Worm (Caenorhabditis elegans) whole organism, L3 larva: ENCODE results near the gene mks-5.

ENCODE experiments used
- R02D3.7 ChIP-seq: fragments of 150-350 bp; optimal IDR thresholded peaks from 2 replicates; lab custom pipeline; 2014; ENCODE audit warnings: missing biosample characterization, missing genetic modification characterization
- ZK546.5 ChIP-seq: sonication (generic microtip); optimal IDR thresholded peaks from 2 replicates; lab custom pipeline; 2017; ENCODE audit warnings: missing biosample characterization, missing genetic modification characterization
- aly-2 ChIP-seq: fragments of 150-350 bp; optimal IDR thresholded peaks from 2 replicates; lab custom pipeline; 2014; ENCODE audit warnings: missing biosample characterization, missing genetic modification characterization
- ama-1 ChIP-seq: fragments of 150-350 bp; optimal IDR thresholded peaks from 2 replicates; lab custom pipeline; 2018
- ceh-16 ChIP-seq: sonication (generic microtip); optimal IDR thresholded peaks from 2 replicates; lab custom pipeline; 2017; ENCODE audit warnings: missing biosample characterization, missing genetic modification characterization
- ceh-28 ChIP-seq: fragments of 150-350 bp; optimal IDR thresholded peaks from 2 replicates; lab custom pipeline; 2014; ENCODE audit warnings: missing biosample characterization, missing genetic modification reagents, missing genetic modification characterization
- ceh-82 ChIP-seq: fragments of 150-350 bp; optimal IDR thresholded peaks from 2 replicates; lab custom pipeline; 2014; ENCODE audit warnings: missing biosample characterization, missing genetic modification characterization
- ceh-9 ChIP-seq: sonication (generic microtip); optimal IDR thresholded peaks from 2 replicates; lab custom pipeline; 2018; ENCODE audit warnings: missing biosample characterization, missing genetic modification characterization
- daf-12 ChIP-seq: fragments of 150-350 bp; optimal IDR thresholded peaks from 2 replicates; lab custom pipeline; 2014; ENCODE audit warnings: missing biosample characterization, missing genetic modification reagents, missing genetic modification characterization
- egl-27 ChIP-seq: sonication (generic microtip); optimal IDR thresholded peaks from 4 replicates; lab custom pipeline; 2017; ENCODE audit warnings: missing biosample characterization, missing genetic modification reagents, missing genetic modification characterization
- elt-2 ChIP-seq: sonication (generic microtip); optimal IDR thresholded peaks from 2 replicates; lab custom pipeline; 2016; ENCODE audit warnings: missing genetic modification reagents, mild to moderate bottlenecking, missing genetic modification characterization, missing compliant biosample characterization
- elt-3 ChIP-seq, 3 experiments: fragments of 150-350 bp in 1 of 3; sonication (generic microtip) in 2 of 3; optimal IDR thresholded peaks; 2 replicates in 2 of 3; 4 replicates in 1 of 3; lab custom pipeline; 2014 to 2017; ENCODE audit warnings: missing biosample characterization in 3 of 3, missing genetic modification characterization in 3 of 3
- eor-1 ChIP-seq, 2 experiments: fragments of 150-350 bp; optimal IDR thresholded peaks; 2 replicates each; lab custom pipeline; 2014 to 2018; ENCODE audit warnings: missing biosample characterization in 2 of 2, missing genetic modification characterization in 2 of 2
- fkh-10 ChIP-seq: sonication (generic microtip); optimal IDR thresholded peaks from 2 replicates; lab custom pipeline; 2017; ENCODE audit warnings: missing biosample characterization, missing genetic modification reagents, missing genetic modification characterization
- fos-1 ChIP-seq: fragments of 150-350 bp; optimal IDR thresholded peaks from 2 replicates; lab custom pipeline; 2014; ENCODE audit warnings: missing biosample characterization, missing genetic modification characterization
- hmg-11 ChIP-seq: sonication (generic microtip); optimal IDR thresholded peaks from 2 replicates; lab custom pipeline; 2016; ENCODE audit warnings: missing genetic modification characterization, missing compliant biosample characterization
- lin-39 ChIP-seq: fragments of 150-350 bp; optimal IDR thresholded peaks from 2 replicates; lab custom pipeline; 2018; ENCODE audit warnings: missing biosample characterization, missing genetic modification reagents, missing genetic modification characterization
- lsy-12 ChIP-seq: sonication (generic microtip); optimal IDR thresholded peaks from 2 replicates; lab custom pipeline; 2016; ENCODE audit warnings: mild to moderate bottlenecking, missing genetic modification characterization, missing compliant biosample characterization
- mdl-1 ChIP-seq: fragments of 150-350 bp; optimal IDR thresholded peaks from 2 replicates; lab custom pipeline; 2014; ENCODE audit warnings: missing biosample characterization, missing genetic modification characterization
- mml-1 ChIP-seq: fragments of 150-350 bp; sonication (generic microtip); optimal IDR thresholded peaks from 3 replicates; lab custom pipeline; 2014; ENCODE audit warnings: missing biosample characterization, missing genetic modification characterization
- nfya-1 ChIP-seq: sonication (generic microtip); optimal IDR thresholded peaks from 2 replicates; lab custom pipeline; 2017; ENCODE audit warnings: missing genetic modification characterization, mild to moderate bottlenecking, missing compliant biosample characterization, antibody characterized with exemption, moderate library complexity; ENCODE audit not compliant: insufficient read depth
- nhr-12 ChIP-seq: fragments of 150-350 bp; optimal IDR thresholded peaks from 2 replicates; lab custom pipeline; 2014; ENCODE audit warnings: missing biosample characterization, missing genetic modification characterization
- nhr-23 ChIP-seq: fragments of 150-350 bp; optimal IDR thresholded peaks from 2 replicates; lab custom pipeline; 2014; ENCODE audit warnings: missing biosample characterization, missing genetic modification reagents, missing genetic modification characterization
- nhr-25 ChIP-seq: sonication (generic microtip); optimal IDR thresholded peaks from 2 replicates; lab custom pipeline; 2017; ENCODE audit warnings: missing biosample characterization, missing genetic modification characterization
- nhr-28 ChIP-seq: fragments of 150-350 bp; optimal IDR thresholded peaks from 2 replicates; lab custom pipeline; 2014; ENCODE audit warnings: missing biosample characterization, missing genetic modification characterization
- nhr-43 ChIP-seq: sonication (generic microtip); optimal IDR thresholded peaks from 2 replicates; lab custom pipeline; 2016; ENCODE audit warnings: mild to moderate bottlenecking, missing genetic modification characterization, missing compliant biosample characterization; ENCODE audit not compliant: poor library complexity, severe bottlenecking
- nhr-76 ChIP-seq: fragments of 150-350 bp; sonication (generic microtip); optimal IDR thresholded peaks from 5 replicates; lab custom pipeline; 2014; ENCODE audit warnings: missing biosample characterization, missing genetic modification characterization
- nhr-77 ChIP-seq: fragments of 150-350 bp; optimal IDR thresholded peaks from 2 replicates; lab custom pipeline; 2014; ENCODE audit warnings: missing biosample characterization, missing genetic modification characterization
- sea-2 ChIP-seq: fragments of 150-350 bp; sonication (generic microtip); optimal IDR thresholded peaks from 4 replicates; lab custom pipeline; 2014; ENCODE audit warnings: missing biosample characterization, missing genetic modification reagents, missing genetic modification characterization
- snpc-4 ChIP-seq: fragments of 150-350 bp; optimal IDR thresholded peaks from 2 replicates; lab custom pipeline; 2014; ENCODE audit warnings: missing biosample characterization, missing genetic modification characterization
- tbx-2 ChIP-seq: sonication (generic microtip); optimal IDR thresholded peaks from 2 replicates; lab custom pipeline; 2016; ENCODE audit warnings: mild to moderate bottlenecking, missing genetic modification characterization, missing compliant biosample characterization
- unc-39 ChIP-seq: sonication (generic microtip); optimal IDR thresholded peaks from 4 replicates; lab custom pipeline; 2017; ENCODE audit warnings: missing biosample characterization, missing genetic modification characterization
- unc-62 ChIP-seq: fragments of 150-350 bp; sonication (generic microtip); optimal IDR thresholded peaks from 4 replicates; lab custom pipeline; 2014; ENCODE audit warnings: missing biosample characterization, missing genetic modification reagents, missing genetic modification characterization
- ztf-4 ChIP-seq: fragments of 150-350 bp; optimal IDR thresholded peaks from 2 replicates; lab custom pipeline; 2014; ENCODE audit warnings: missing biosample characterization, missing genetic modification characterization

The mks-5 gene

DNA sequence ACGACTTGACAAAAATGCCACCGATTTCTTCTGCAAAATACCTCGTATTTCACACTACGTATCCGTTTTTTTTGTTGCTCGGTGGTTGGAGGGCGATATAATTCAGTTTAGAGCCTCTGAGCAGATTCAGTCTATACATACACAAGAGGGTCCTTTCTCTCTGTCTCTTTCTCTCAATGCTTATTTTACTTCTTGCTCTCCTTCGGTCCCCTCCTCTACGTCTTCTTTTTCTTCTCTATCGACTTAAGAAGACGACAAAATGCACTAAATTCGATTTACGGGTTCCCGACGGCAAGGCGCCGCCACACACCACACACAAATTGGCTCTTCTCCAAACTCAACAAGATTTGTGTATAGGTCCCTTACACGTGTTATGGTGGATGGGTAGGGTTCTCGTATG is 38.9 kb downstream of the mks-5 start:
- TF ChIP-seq fkh-10 (GFP tag; lab: Kevin White, UChicago) (peak; percentile 54), ceh-16 (tag; lab: Kevin White, UChicago) (no peak), nfya-1 (tag; lab: Kevin White, UChicago) (peak; percentile 38), ztf-4 (tag; lab: Kevin White, UChicago) (no peak), elt-2 (tag; lab: Kevin White, UChicago) (no peak), snpc-4 (tag; lab: Kevin White, UChicago) (no peak), unc-62 (GFP tag; lab: Kevin White, UChicago) (no peak), ceh-9 (tag; lab: Kevin White, UChicago) (no peak), ceh-82 (no peak), tbx-2 (no peak), ZK546.5 (tag; lab: Kevin White, UChicago) (no peak)

DNA sequence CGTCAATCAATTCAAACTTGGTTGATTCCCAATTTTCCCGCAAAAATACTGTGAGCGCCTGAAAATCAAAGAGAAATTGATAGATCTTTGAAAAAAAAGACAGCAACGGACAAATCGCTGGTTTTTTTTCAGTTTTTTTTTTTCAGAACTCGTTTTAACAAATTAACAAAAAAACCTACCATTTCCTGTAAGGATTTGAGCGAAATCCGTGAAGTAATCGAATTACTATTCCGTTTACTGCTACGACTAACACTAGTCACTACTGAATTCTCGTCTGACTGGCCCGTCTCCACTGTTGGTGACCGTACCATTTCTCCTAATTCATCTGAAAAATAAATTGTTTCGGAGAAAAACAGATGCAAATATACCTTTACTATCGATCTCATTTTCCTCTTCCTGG is 39.4 kb downstream of the mks-5 start:
- TF ChIP-seq lsy-12 (no peak), ceh-9 (tag; lab: Kevin White, UChicago) (no peak), daf-12 (tag; lab: Kevin White, UChicago) (no peak), mdl-1 (tag; lab: Kevin White, UChicago) (no peak), R02D3.7 (tag; lab: Kevin White, UChicago) (no peak), aly-2 (no peak), nhr-43 (tag; lab: Kevin White, UChicago) (no peak), egl-27 (tag; lab: Kevin White, UChicago) (no peak), ama-1 (lab: Kevin White, UChicago) (no peak), nhr-12 (no peak), ceh-28 (tag; lab: Kevin White, UChicago) (no peak), nfya-1 (tag; lab: Kevin White, UChicago) (no peak), mml-1 (tag; lab: Kevin White, UChicago) (no peak)

DNA sequence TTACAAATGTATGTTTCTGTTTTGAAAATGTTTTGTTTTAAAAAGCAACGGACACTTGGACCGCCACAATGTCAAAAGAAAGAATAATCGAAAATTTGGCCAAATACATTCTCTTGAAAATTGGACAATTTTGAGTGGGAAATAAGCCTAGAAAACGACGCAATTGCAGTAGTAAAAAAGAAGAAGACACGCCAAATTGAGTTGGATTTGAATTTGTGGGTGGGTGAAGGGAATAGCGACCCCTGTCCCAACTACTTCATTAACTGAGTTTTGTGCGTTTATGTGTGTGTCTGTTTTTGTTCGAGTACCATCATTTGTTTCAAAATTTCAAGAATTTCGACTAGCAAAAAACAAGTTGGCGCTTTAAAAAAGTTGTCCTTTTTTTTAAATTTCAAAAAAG is 40.8 kb downstream of the mks-5 start:
- no peak for TF ChIP-seq aly-2
- TF ChIP-seq, all 47 proteins: peak for 0

DNA sequence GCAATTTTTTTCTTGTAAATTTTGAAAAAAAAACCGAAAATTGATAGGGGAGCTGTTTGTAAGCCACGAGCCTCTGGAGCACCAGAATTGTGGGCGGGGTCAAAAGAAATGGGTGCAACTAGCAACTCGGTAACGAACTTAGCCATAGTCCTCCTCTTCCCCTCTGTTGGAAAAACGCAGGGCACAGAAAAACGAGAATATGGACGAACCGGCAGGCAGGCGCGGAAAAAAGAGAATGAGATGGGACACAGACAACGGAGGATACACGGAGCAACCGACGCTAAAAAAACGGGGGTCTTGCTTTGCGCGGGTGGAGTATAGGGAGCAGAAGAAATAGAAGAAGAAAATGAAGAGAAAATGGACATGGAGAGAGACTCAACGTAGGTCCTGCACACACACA is 41.6 kb downstream of the mks-5 start:
- TF ChIP-seq eor-1 (tag; optimal IDR thresholded peaks at IDR 0.05; lab: Kevin White, UChicago) = no peak
- no peak for TF ChIP-seq ZK546.5 (tag; lab: Kevin White, UChicago)
- no peak for TF ChIP-seq fos-1 (tag; lab: Kevin White, UChicago)
- TF ChIP-seq nhr-43 (tag; lab: Kevin White, UChicago) = no peak
- no peak for TF ChIP-seq sea-2 (GFP tag; lab: Kevin White, UChicago)
- peak; percentile 25 for TF ChIP-seq snpc-4 (tag; lab: Kevin White, UChicago)
- peak; percentile 2 for TF ChIP-seq hmg-11
- TF ChIP-seq R02D3.7 (tag; lab: Kevin White, UChicago) = no peak
- no peak for TF ChIP-seq ceh-82
- TF ChIP-seq daf-12 (tag; lab: Kevin White, UChicago) = no peak
- TF ChIP-seq elt-3 (tag; optimal IDR thresholded peaks at IDR 0.05; lab: Kevin White, UChicago) = no peak

DNA sequence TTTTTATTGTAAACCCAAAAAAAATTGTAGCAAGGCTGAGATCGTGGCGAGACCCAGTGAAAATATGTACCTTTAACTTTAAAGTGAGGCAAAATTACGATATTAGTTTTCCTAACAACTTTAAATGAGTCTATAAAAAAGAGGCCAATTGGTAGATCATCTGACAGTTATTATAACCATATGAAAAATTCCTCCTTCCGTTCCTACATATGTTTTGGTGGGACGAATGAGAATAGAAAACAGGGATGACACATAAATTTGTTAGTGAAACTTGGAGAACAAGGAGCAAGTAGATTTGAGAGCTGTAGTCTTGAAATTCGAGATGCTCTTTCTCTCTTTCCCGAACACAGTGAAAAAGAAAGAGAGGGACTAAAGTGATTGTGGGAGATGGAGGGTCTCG is 45.2 kb downstream of the mks-5 start:
- no peak for TF ChIP-seq nhr-23 (tag; lab: Kevin White, UChicago)
- no peak for TF ChIP-seq fos-1 (tag; lab: Kevin White, UChicago)
- TF ChIP-seq ama-1 (lab: Kevin White, UChicago) = no peak
- TF ChIP-seq snpc-4 (tag; lab: Kevin White, UChicago) = no peak
- no peak for TF ChIP-seq ceh-16 (tag; lab: Kevin White, UChicago)
- no peak for TF ChIP-seq nhr-28 (tag; lab: Kevin White, UChicago)
- TF ChIP-seq hmg-11 = no peak

DNA sequence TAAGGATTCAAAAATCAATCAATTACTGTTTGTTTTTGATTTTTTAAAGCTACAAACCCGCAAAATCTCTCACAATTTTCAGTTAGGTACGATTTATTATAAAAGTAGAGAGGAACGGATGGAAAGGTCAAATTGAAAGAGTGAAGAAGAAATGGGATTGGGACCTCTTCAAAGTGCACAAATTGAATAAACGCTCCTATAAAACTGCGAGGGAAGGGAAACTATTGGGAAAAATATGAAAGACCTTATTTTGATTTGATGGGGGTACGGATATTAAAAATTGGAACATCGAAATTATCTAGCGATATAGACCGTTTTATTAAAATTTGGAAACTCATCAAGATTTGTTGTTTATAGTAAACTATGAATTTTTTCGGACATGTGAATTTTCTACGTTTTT is 46.7 kb downstream of the mks-5 start:
- TF ChIP-seq lin-39 (no peak), snpc-4 (tag; lab: Kevin White, UChicago) (no peak), mml-1 (tag; lab: Kevin White, UChicago) (no peak), ceh-16 (tag; lab: Kevin White, UChicago) (no peak), nhr-25 (tag; lab: Kevin White, UChicago) (no peak), nhr-77 (tag; lab: Kevin White, UChicago) (no peak), ceh-82 (no peak), unc-39 (tag; lab: Kevin White, UChicago) (no peak), nhr-43 (tag; lab: Kevin White, UChicago) (no peak), ama-1 (lab: Kevin White, UChicago) (no peak), nhr-76 (tag; lab: Kevin White, UChicago) (no peak), fos-1 (tag; lab: Kevin White, UChicago) (no peak)
